Worm (Caenorhabditis elegans) whole organism, young adult: Measurements from ENCODE around the gene taf-3.

Experiments used
- B0035.1 ChIP-seq: sonication (generic microtip); optimal IDR thresholded peaks from 2 replicates; lab custom pipeline; 2016; ENCODE audit warnings: missing genetic modification characterization, mild to moderate bottlenecking, missing compliant biosample characterization, missing genotype, missing genetic modification reagents
- B0336.3 ChIP-seq: fragments of 200-800 bp; sonication (Bioruptor generic); IDR thresholded peaks from 2 replicates; pipeline ENCODE4 v1.3.6; 2022; ENCODE audit warnings: missing genetic modification characterization, missing compliant biosample characterization
- C17E4.6 ChIP-seq: fragments of 200-800 bp; sonication (Bioruptor generic); IDR thresholded peaks from 2 replicates; pipeline ENCODE4 v1.3.6; 2022; ENCODE audit warnings: missing genetic modification reagents, missing genetic modification characterization, missing compliant biosample characterization
- F23B12.7 ChIP-seq: sonication (generic microtip); optimal IDR thresholded peaks from 2 replicates; lab custom pipeline; 2017; ENCODE audit warnings: missing genetic modification characterization, mild to moderate bottlenecking, missing compliant biosample characterization, antibody characterized with exemption, moderate library complexity; ENCODE audit not compliant: insufficient read depth
- K12H6.12 ChIP-seq: fragments of 200-800 bp; sonication (Bioruptor generic); optimal IDR thresholded peaks from 2 replicates; lab custom pipeline; 2018; ENCODE audit warnings: mild to moderate bottlenecking, missing genetic modification characterization, missing compliant biosample characterization
- T07F8.4 ChIP-seq: sonication (generic microtip); optimal IDR thresholded peaks from 2 replicates; lab custom pipeline; 2016; ENCODE audit warnings: mild to moderate bottlenecking, missing genetic modification characterization, moderate library complexity, missing compliant biosample characterization
- Y53F4B.3 ChIP-seq: fragments of 200-800 bp; sonication (Bioruptor generic); IDR thresholded peaks from 2 replicates; pipeline ENCODE4 v1.3.6; 2022; ENCODE audit warnings: missing genetic modification reagents, missing genetic modification characterization, missing compliant biosample characterization
- Y67H2A.10 ChIP-seq: fragments of 200-800 bp; sonication (Bioruptor generic); conservative IDR thresholded peaks from 2 replicates; pipeline ENCODE4 v1.3.6; 2022; ENCODE audit warnings: missing genetic modification reagents, missing genetic modification characterization, missing compliant biosample characterization
- Y95B8A.8 ChIP-seq: fragments of 200-800 bp; sonication (Bioruptor generic); IDR thresholded peaks from 2 replicates; pipeline ENCODE4 v1.3.6; 2022; ENCODE audit warnings: missing genetic modification reagents, missing genetic modification characterization, missing compliant biosample characterization
- ZK185.1 ChIP-seq: sonication (generic microtip); optimal IDR thresholded peaks from 2 replicates; lab custom pipeline; 2016; ENCODE audit warnings: mild to moderate bottlenecking, missing genetic modification characterization, missing compliant biosample characterization; ENCODE audit not compliant: poor library complexity, severe bottlenecking
- aptf-3 ChIP-seq: fragments of 200-800 bp; sonication (Bioruptor generic); IDR thresholded peaks from 2 replicates; pipeline ENCODE4 v1.3.6; 2022; ENCODE audit warnings: missing genetic modification characterization, missing compliant biosample characterization
- bed-1 ChIP-seq: fragments of 200-800 bp; sonication (Bioruptor generic); IDR thresholded peaks from 2 replicates; pipeline ENCODE4 v1.3.6; 2022; ENCODE audit warnings: missing genetic modification reagents, missing genetic modification characterization, missing compliant biosample characterization
- ccch-3 ChIP-seq: fragments of 200-800 bp; sonication (Bioruptor generic); optimal IDR thresholded peaks from 2 replicates; lab custom pipeline; 2018; ENCODE audit warnings: mild to moderate bottlenecking, missing genetic modification characterization, missing compliant biosample characterization
- cebp-2 ChIP-seq: fragments of 200-800 bp; sonication (Bioruptor generic); IDR thresholded peaks from 2 replicates; pipeline ENCODE4 v1.3.6; 2022; ENCODE audit warnings: missing genetic modification characterization, missing compliant biosample characterization
- ceh-27 ChIP-seq: fragments of 200-800 bp; sonication (Bioruptor generic); optimal IDR thresholded peaks from 2 replicates; lab custom pipeline; 2018; ENCODE audit warnings: mild to moderate bottlenecking, missing genetic modification characterization, moderate library complexity, missing compliant biosample characterization
- ceh-40 ChIP-seq: fragments of 200-800 bp; sonication (Bioruptor generic); IDR thresholded peaks from 2 replicates; pipeline ENCODE4 v1.3.6; 2022; ENCODE audit warnings: missing genetic modification characterization, missing compliant biosample characterization
- ceh-58 ChIP-seq: fragments of 200-800 bp; sonication (Bioruptor generic); IDR thresholded peaks from 2 replicates; pipeline ENCODE4 v1.3.6; 2022; ENCODE audit warnings: missing genetic modification characterization, missing compliant biosample characterization
- ceh-79 ChIP-seq: sonication (generic microtip); optimal IDR thresholded peaks from 2 replicates; lab custom pipeline; 2017; ENCODE audit warnings: mild to moderate bottlenecking, missing genetic modification characterization, missing compliant biosample characterization
- chd-7 ChIP-seq: sonication (generic microtip); optimal IDR thresholded peaks from 2 replicates; lab custom pipeline; 2016; ENCODE audit warnings: mild to moderate bottlenecking, missing genetic modification characterization, moderate library complexity, missing compliant biosample characterization
- dox-1 ChIP-seq: fragments of 200-800 bp; sonication (Bioruptor generic); IDR thresholded peaks from 2 replicates; pipeline ENCODE4 v1.3.6; 2022; ENCODE audit warnings: missing genetic modification reagents, missing genetic modification characterization, missing compliant biosample characterization
- lag-1 ChIP-seq: fragments of 200-800 bp; sonication (Bioruptor generic); IDR thresholded peaks from 2 replicates; pipeline ENCODE4 v1.3.6; 2022; ENCODE audit warnings: missing genetic modification reagents, missing genetic modification characterization, missing compliant biosample characterization
- lin-26 ChIP-seq: fragments of 200-800 bp; sonication (Bioruptor generic); IDR thresholded peaks from 2 replicates; pipeline ENCODE4 v1.3.6; 2022; ENCODE audit warnings: missing genetic modification reagents, missing genetic modification characterization, missing compliant biosample characterization
- lin-35 ChIP-seq, 3 experiments: fragments of 150-350 bp in 2 of 3; sonication (generic microtip) in 1 of 3; optimal IDR thresholded peaks; 2 replicates each; lab custom pipeline; 2014 to 2018; ENCODE audit warnings: missing biosample characterization in 3 of 3, missing genetic modification characterization in 3 of 3, missing genetic modification reagents in 3 of 3
- lin-40 ChIP-seq: sonication (generic microtip); optimal IDR thresholded peaks from 2 replicates; lab custom pipeline; 2016; ENCODE audit warnings: missing genetic modification characterization, mild to moderate bottlenecking, missing compliant biosample characterization, missing genotype, missing genetic modification reagents
- lin-54 ChIP-seq: fragments of 200-800 bp; sonication (Bioruptor generic); optimal IDR thresholded peaks from 2 replicates; lab custom pipeline; 2018; ENCODE audit warnings: mild to moderate bottlenecking, missing genetic modification characterization, missing compliant biosample characterization
- lsl-1 ChIP-seq: fragments of 200-800 bp; sonication (Bioruptor generic); optimal IDR thresholded peaks from 2 replicates; lab custom pipeline; 2018; ENCODE audit warnings: mild to moderate bottlenecking, missing genetic modification characterization, moderate library complexity, missing compliant biosample characterization
- madf-10 ChIP-seq: sonication (generic microtip); optimal IDR thresholded peaks from 2 replicates; lab custom pipeline; 2016; ENCODE audit warnings: mild to moderate bottlenecking, missing genetic modification characterization, missing compliant biosample characterization
- madf-3 ChIP-seq: fragments of 200-800 bp; sonication (Bioruptor generic); IDR thresholded peaks from 2 replicates; pipeline ENCODE4 v1.3.6; 2022; ENCODE audit warnings: missing genetic modification reagents, missing genetic modification characterization, missing compliant biosample characterization
- madf-6 ChIP-seq: fragments of 200-800 bp; sonication (Bioruptor generic); IDR thresholded peaks from 2 replicates; pipeline ENCODE4 v1.3.6; 2022; ENCODE audit warnings: missing genetic modification reagents, missing genetic modification characterization, missing compliant biosample characterization
- mes-4 ChIP-seq: sonication (generic microtip); optimal IDR thresholded peaks from 2 replicates; lab custom pipeline; 2016; ENCODE audit warnings: missing genotype, missing genetic modification characterization, missing compliant biosample characterization
- nfya-2 ChIP-seq: fragments of 200-800 bp; sonication (Bioruptor generic); IDR thresholded peaks from 2 replicates; pipeline ENCODE4 v1.3.6; 2022; ENCODE audit warnings: missing genetic modification reagents, missing genetic modification characterization, missing compliant biosample characterization
- nhr-120 ChIP-seq: fragments of 200-800 bp; sonication (Bioruptor generic); IDR thresholded peaks from 2 replicates; pipeline ENCODE4 v1.3.6; 2022; ENCODE audit warnings: missing genetic modification characterization, missing compliant biosample characterization
- nhr-27 ChIP-seq: fragments of 200-800 bp; sonication (Bioruptor generic); optimal IDR thresholded peaks from 2 replicates; lab custom pipeline; 2018; ENCODE audit warnings: mild to moderate bottlenecking, missing genetic modification characterization, moderate library complexity, missing compliant biosample characterization
- nhr-90 ChIP-seq: sonication (generic microtip); optimal IDR thresholded peaks from 2 replicates; lab custom pipeline; 2016; ENCODE audit warnings: missing genotype, mild to moderate bottlenecking, missing genetic modification characterization, missing compliant biosample characterization
- pbrm-1 ChIP-seq: fragments of 200-800 bp; sonication (Bioruptor generic); IDR thresholded peaks from 2 replicates; pipeline ENCODE4 v1.3.6; 2022; ENCODE audit warnings: missing genetic modification reagents, missing genetic modification characterization, missing compliant biosample characterization
- pha-4 ChIP-seq: fragments of 150-350 bp; sonication (generic microtip); optimal IDR thresholded peaks from 2 replicates; lab custom pipeline; 2014; ENCODE audit warnings: missing biosample characterization, missing genetic modification reagents, missing genetic modification characterization
- rec-8 ChIP-seq, 2 experiments: sonication (generic microtip); optimal IDR thresholded peaks; 2 replicates each; lab custom pipeline; 2016; ENCODE audit warnings: mild to moderate bottlenecking in 2 of 2, missing genetic modification characterization in 2 of 2, missing genetic modification reagents in 2 of 2, missing genotype in 2 of 2, missing biosample characterization in 1 of 2, missing compliant biosample characterization in 1 of 2, moderate library complexity in 1 of 2
- snpc-3.4 ChIP-seq: sonication (generic microtip); optimal IDR thresholded peaks from 2 replicates; lab custom pipeline; 2017; ENCODE audit warnings: missing genetic modification characterization, mild to moderate bottlenecking, missing compliant biosample characterization, antibody characterized with exemption, moderate library complexity, missing genotype, missing genetic modification reagents
- tbx-9 ChIP-seq: sonication (generic microtip); optimal IDR thresholded peaks from 2 replicates; lab custom pipeline; 2016; ENCODE audit warnings: borderline replicate concordance, missing genetic modification characterization, inconsistent platforms, missing compliant biosample characterization
- tlf-1 ChIP-seq: fragments of 200-800 bp; sonication (Bioruptor generic); optimal IDR thresholded peaks from 2 replicates; lab custom pipeline; 2018; ENCODE audit warnings: mild to moderate bottlenecking, missing genetic modification characterization, missing compliant biosample characterization
- xnd-1 ChIP-seq: sonication (generic microtip); optimal IDR thresholded peaks from 2 replicates; lab custom pipeline; 2016; ENCODE audit warnings: missing genotype, missing genetic modification reagents, missing genetic modification characterization, missing compliant biosample characterization
- zfh-2 ChIP-seq: fragments of 200-800 bp; sonication (Bioruptor generic); conservative IDR thresholded peaks from 2 replicates; pipeline ENCODE4 v1.3.6; 2022; ENCODE audit warnings: missing genetic modification reagents, missing genetic modification characterization, missing compliant biosample characterization
- ztf-22 ChIP-seq: fragments of 200-800 bp; sonication (Bioruptor generic); optimal IDR thresholded peaks from 2 replicates; lab custom pipeline; 2018; ENCODE audit warnings: mild to moderate bottlenecking, missing genetic modification characterization, moderate library complexity, missing compliant biosample characterization
- ztf-3 ChIP-seq: fragments of 200-800 bp; sonication (Bioruptor generic); optimal IDR thresholded peaks from 2 replicates; lab custom pipeline; 2018; ENCODE audit warnings: mild to moderate bottlenecking, missing genetic modification characterization, missing compliant biosample characterization

The taf-3 gene

DNA sequence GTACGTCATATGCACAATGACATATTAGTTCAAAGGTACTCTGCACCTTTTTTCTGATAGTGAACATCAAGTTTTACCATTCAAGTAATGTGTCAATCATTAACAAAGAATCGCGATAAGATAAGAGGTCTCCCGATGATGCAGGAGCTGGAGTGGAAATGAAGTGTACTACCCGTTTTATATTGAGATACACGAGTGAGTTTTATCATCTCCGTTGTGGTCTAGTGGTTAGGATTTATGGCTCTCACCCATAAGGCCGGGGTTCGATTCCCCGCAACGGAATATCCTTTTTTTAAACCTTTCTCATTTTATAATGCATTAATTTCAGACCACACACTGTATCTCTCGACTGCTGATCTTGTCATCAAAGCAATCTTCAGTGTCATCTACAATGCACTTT, 45.7 kb downstream of the taf-3 start (continued):
- TF ChIP-seq madf-3 (GFP tag; lab: Robert Waterston, UW) = no peak
- TF ChIP-seq lin-54 (GFP tag; lab: Kevin White, UChicago) = peak; percentile 42
- TF ChIP-seq tlf-1 (GFP tag; lab: Kevin White, UChicago) = peak; percentile 24
- no peak for TF ChIP-seq bed-1 (GFP tag; lab: Robert Waterston, UW)
- TF ChIP-seq pbrm-1 = peak; percentile 61; the same call in 1 of the 2 replicates
- no peak for TF ChIP-seq ceh-58 (GFP tag; lab: Robert Waterston, UW)
- TF ChIP-seq cebp-2 (GFP tag; lab: Robert Waterston, UW) = 0 out of 2 replicates have a peak, but pooled peaks have one; percentile 52
- no peak for TF ChIP-seq C17E4.6 (GFP tag; lab: Robert Waterston, UW)
- no peak for TF ChIP-seq nfya-2
- TF ChIP-seq nhr-120 = no peak
- TF ChIP-seq ccch-3 (GFP tag; lab: Kevin White, UChicago) = no peak
- peak; percentile 81 for TF ChIP-seq nhr-90 (tag; lab: Kevin White, UChicago)
- no peak for TF ChIP-seq pha-4
- no peak for TF ChIP-seq lsl-1
- no peak for TF ChIP-seq aptf-3 (GFP tag; lab: Robert Waterston, UW)
- peak; percentile 41 for TF ChIP-seq mes-4
- peak; percentile 82 for TF ChIP-seq snpc-3.4 (tag; lab: Kevin White, UChicago)
- TF ChIP-seq tbx-9 = no peak
- TF ChIP-seq ztf-3 (GFP tag; lab: Kevin White, UChicago) = no peak
- TF ChIP-seq ztf-22 (GFP tag; lab: Kevin White, UChicago) = peak; percentile 36
- TF ChIP-seq rec-8 (tag; optimal IDR thresholded peaks at IDR 0.05; lab: Kevin White, UChicago) = peak; percentile 34 to 62
- no peak for TF ChIP-seq xnd-1 (tag; lab: Kevin White, UChicago)
- peak; percentile 52 for TF ChIP-seq B0035.1 (tag; lab: Kevin White, UChicago)
- peak; percentile 87 for TF ChIP-seq ZK185.1 (tag; lab: Kevin White, UChicago)
- no peak for TF ChIP-seq Y95B8A.8 (GFP tag; lab: Robert Waterston, UW)
- TF ChIP-seq dox-1 (GFP tag; lab: Robert Waterston, UW) = peak; percentile 87; the same call in 1 of the 2 replicates
- no peak for TF ChIP-seq nhr-27 (tag; lab: Kevin White, UChicago)
- TF ChIP-seq lin-26 (GFP tag; lab: Robert Waterston, UW) = peak; percentile 85
- TF ChIP-seq lag-1 (GFP tag; lab: Robert Waterston, UW) = no peak
- TF ChIP-seq ceh-79 = no peak
- peak; percentile 74 for TF ChIP-seq lin-40 (tag; lab: Kevin White, UChicago)
- peak; percentile 74 for TF ChIP-seq T07F8.4 (tag; lab: Kevin White, UChicago)
- TF ChIP-seq lin-35 (GFP tag; optimal IDR thresholded peaks at IDR 0.05; lab: Kevin White, UChicago) = peak in 1 of 3 experiments; percentile 38
- peak; percentile 77 for TF ChIP-seq B0336.3 (GFP tag; lab: Robert Waterston, UW)
- TF ChIP-seq Y53F4B.3 (GFP tag; lab: Robert Waterston, UW) = no peak
- no peak for TF ChIP-seq Y67H2A.10 (GFP tag; lab: Robert Waterston, UW)
- no peak for TF ChIP-seq K12H6.12

DNA sequence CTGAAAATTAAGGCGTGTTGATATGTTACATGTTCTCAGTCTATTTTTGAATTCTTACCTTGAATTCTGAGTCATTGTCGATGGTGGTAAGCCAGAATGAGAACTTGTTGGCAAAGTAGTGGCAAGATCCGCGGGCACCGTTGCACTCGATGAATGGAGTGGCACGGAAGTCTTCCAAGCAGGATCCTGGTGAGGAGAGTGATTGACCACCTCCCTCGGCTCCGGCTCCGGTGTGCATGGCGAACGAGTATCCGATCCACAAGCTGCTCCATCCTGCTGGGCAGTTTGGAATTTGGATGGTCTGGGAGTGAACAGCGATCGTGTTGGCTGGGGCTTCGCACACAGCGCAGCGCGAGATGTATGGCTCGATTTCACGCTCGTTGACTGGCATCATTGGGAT, 48.9 kb downstream of the taf-3 start:
- TF ChIP-seq zfh-2 (GFP tag; lab: Robert Waterston, UW) = peak; percentile 62; the same call in 1 of the 2 replicates
- TF ChIP-seq madf-6 (GFP tag; lab: Robert Waterston, UW) = no peak
- TF ChIP-seq rec-8 (tag; optimal IDR thresholded peaks at IDR 0.05; lab: Kevin White, UChicago) = no peak
- no peak for TF ChIP-seq madf-10
- TF ChIP-seq bed-1 (GFP tag; lab: Robert Waterston, UW) = no peak
- TF ChIP-seq F23B12.7 (tag; lab: Kevin White, UChicago) = no peak
- TF ChIP-seq ceh-40 (GFP tag; lab: Robert Waterston, UW) = no peak
- 0 out of 2 replicates have a peak, but pooled peaks have one; percentile 34 for TF ChIP-seq cebp-2 (GFP tag; lab: Robert Waterston, UW)
- TF ChIP-seq ceh-27 (GFP tag; lab: Kevin White, UChicago) = no peak
- no peak for TF ChIP-seq chd-7 (tag; lab: Kevin White, UChicago)
